Worm (Caenorhabditis elegans): ENCODE data around the gene F14B8.5.

The F14B8.5 gene

DNA sequence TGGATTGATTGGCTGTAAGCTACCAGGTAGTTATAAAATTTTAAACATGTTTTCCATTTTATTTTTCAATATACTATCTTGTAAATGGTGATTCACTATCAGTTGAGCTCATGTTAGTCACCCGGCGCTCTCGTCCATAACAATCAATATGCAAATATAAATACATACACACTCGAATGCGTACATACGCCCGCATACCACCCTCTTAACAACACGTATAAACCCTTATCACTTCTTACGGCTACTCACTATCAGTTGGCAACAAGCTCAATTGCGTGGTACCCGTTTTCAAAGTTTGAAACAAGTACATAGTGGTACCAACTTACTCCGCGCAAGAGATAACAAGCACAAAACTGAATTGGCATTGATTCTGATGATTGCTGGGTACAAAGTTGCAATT, 1.6 kb downstream of the F14B8.5 start:
- TF ChIP-seq elt-2 (tag; optimal IDR thresholded peaks at IDR 0.05): peak; percentile 69
- peak; percentile 78 for TF ChIP-seq pqm-1 (tag; optimal IDR thresholded peaks at IDR 0.05)
- TF ChIP-seq fos-1 (tag; optimal IDR thresholded peaks at IDR 0.05): no peak
- TF ChIP-seq pha-4 (tag; optimal IDR thresholded peaks at IDR 0.05): peak; percentile 44

ce11 chrX:6924461-6924860, 4.0 kb downstream of the F14B8.5 start, which contains the start of gene otpl-3:
TSS of gene otpl-3 (minus strand) at chrX:6924764.
- TF ChIP-seq eor-1 (tag; optimal IDR thresholded peaks at IDR 0.05) (no peak), ama-1 (optimal IDR thresholded peaks at IDR 0.05) (no peak), nhr-237 (tag; optimal IDR thresholded peaks at IDR 0.05) (no peak), nfya-1 (tag; optimal IDR thresholded peaks at IDR 0.05; ENCODE audit: insufficient read depth) (no peak), nhr-77 (tag; optimal IDR thresholded peaks at IDR 0.05) (no peak), elt-2 (tag; optimal IDR thresholded peaks at IDR 0.05) (peak; percentile 71), nhr-43 (tag; optimal IDR thresholded peaks at IDR 0.05; ENCODE audit: poor library complexity, severe bottlenecking) (no peak), pqm-1 (tag; optimal IDR thresholded peaks at IDR 0.05) (peak; percentile 69), R02D3.7 (tag; optimal IDR thresholded peaks at IDR 0.05) (no peak), ztf-4 (tag; optimal IDR thresholded peaks at IDR 0.05) (no peak), unc-62 (GFP tag; optimal IDR thresholded peaks at IDR 0.05) (no peak), pha-4 (tag; optimal IDR thresholded peaks at IDR 0.05) (peak; percentile 19), skn-1 (tag; optimal IDR thresholded peaks at IDR 0.05) (no peak), ceh-28 (tag; optimal IDR thresholded peaks at IDR 0.05) (no peak), jun-1 (tag; optimal IDR thresholded peaks at IDR 0.05) (no peak)

DNA sequence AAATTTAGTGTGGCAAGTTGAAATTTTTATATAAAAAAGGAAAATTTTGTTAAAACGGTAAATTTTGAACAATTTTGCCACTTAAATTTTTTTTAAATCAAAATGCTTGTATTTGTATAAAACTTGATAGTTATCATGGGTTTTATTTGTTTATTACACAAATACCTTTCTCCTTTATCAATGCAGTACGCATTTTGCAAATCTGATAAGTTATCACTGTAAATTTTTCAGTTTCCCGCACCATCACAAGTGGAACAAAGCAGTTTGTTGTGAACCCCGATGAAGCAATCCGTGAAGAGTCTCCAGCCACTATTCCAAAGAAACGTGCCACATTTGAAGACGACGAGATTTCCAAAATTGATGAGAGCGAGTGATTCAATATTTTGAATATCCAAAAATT, 8.4 kb downstream of the F14B8.5 start:
- no peak for TF ChIP-seq lsy-12 (tag; optimal IDR thresholded peaks at IDR 0.05)
- TF ChIP-seq zag-1 (tag; optimal IDR thresholded peaks at IDR 0.05): no peak
- TF ChIP-seq elt-2 (tag; optimal IDR thresholded peaks at IDR 0.05): peak; percentile 10
- TF ChIP-seq daf-12 (tag; optimal IDR thresholded peaks at IDR 0.05): no peak
- TF ChIP-seq ceh-9 (tag; optimal IDR thresholded peaks at IDR 0.05): no peak
- TF ChIP-seq nhr-76 (tag; optimal IDR thresholded peaks at IDR 0.05): no peak

ce11 chrX:6916150-6916549, 12.4 kb downstream of the F14B8.5 start:
- no peak for TF ChIP-seq elt-3 (tag; optimal IDR thresholded peaks at IDR 0.05)
- TF ChIP-seq aly-2 (tag; optimal IDR thresholded peaks at IDR 0.05): no peak
- TF ChIP-seq mml-1 (tag; optimal IDR thresholded peaks at IDR 0.05): peak; percentile 84
- no peak for TF ChIP-seq R02D3.7 (tag; optimal IDR thresholded peaks at IDR 0.05)
- no peak for TF ChIP-seq daf-12 (tag; optimal IDR thresholded peaks at IDR 0.05)
- TF ChIP-seq nfya-1 (tag; optimal IDR thresholded peaks at IDR 0.05; ENCODE audit: insufficient read depth): peak; percentile 4

DNA sequence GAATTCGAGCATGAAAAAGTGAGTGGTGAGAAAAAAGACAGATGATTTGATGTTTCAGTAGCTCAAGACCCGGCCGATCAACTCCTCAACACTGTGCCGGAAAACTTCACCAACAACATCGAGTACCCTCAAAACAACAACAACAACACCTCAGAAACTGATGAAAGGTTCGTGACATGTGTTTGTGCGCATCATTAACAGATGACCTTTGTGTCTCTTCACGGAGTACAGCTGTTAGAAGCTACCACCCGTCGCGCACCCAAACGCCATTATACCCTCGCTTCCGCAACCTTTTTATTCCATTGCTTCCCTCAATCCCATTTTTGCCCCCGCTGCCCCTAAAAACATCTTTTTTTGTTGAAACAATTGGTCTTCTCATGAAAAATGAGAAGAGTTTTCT, 13.2 kb downstream of the F14B8.5 start:
- TF ChIP-seq ceh-82 (tag; optimal IDR thresholded peaks at IDR 0.05) (no peak), lin-39 (tag; optimal IDR thresholded peaks at IDR 0.05) (peak; percentile 25)

ce11 chrX:6913989-6914388, 14.5 kb downstream of the F14B8.5 start, which contains the start of gene nhx-4:
TSS of gene nhx-4 (plus strand) at chrX:6914289.
- TF ChIP-seq nhr-77 (tag; optimal IDR thresholded peaks at IDR 0.05): no peak
- TF ChIP-seq eor-1 (tag; optimal IDR thresholded peaks at IDR 0.05): no peak
- TF ChIP-seq nfya-1 (tag; optimal IDR thresholded peaks at IDR 0.05; ENCODE audit: insufficient read depth): no peak
- no peak for TF ChIP-seq unc-39 (tag; optimal IDR thresholded peaks at IDR 0.05)
- no peak for TF ChIP-seq daf-12 (tag; optimal IDR thresholded peaks at IDR 0.05)
- no peak for TF ChIP-seq zag-1 (tag; optimal IDR thresholded peaks at IDR 0.05)
- TF ChIP-seq R02D3.7 (tag; optimal IDR thresholded peaks at IDR 0.05): no peak
- TF ChIP-seq pha-4 (tag; optimal IDR thresholded peaks at IDR 0.05): no peak
- no peak for TF ChIP-seq skn-1 (tag; optimal IDR thresholded peaks at IDR 0.05)
- TF ChIP-seq jun-1 (tag; optimal IDR thresholded peaks at IDR 0.05): no peak
- no peak for TF ChIP-seq tbx-2 (tag; optimal IDR thresholded peaks at IDR 0.05)
- no peak for TF ChIP-seq nhr-67 (tag; optimal IDR thresholded peaks at IDR 0.05)
- no peak for TF ChIP-seq fkh-2 (tag; optimal IDR thresholded peaks at IDR 0.05)
- TF ChIP-seq lsy-12 (tag; optimal IDR thresholded peaks at IDR 0.05): no peak
- TF ChIP-seq nhr-25 (tag; optimal IDR thresholded peaks at IDR 0.05): no peak
- TF ChIP-seq fos-1 (tag; optimal IDR thresholded peaks at IDR 0.05): no peak
- no peak for TF ChIP-seq lin-39 (tag; optimal IDR thresholded peaks at IDR 0.05)
